Worm (Caenorhabditis elegans): ENCODE results near the gene plc-3.
A peak's percentile ranks its signal among the peaks of the same experiment; 100 is the strongest.

The plc-3 gene

ce11 chrII:10222577-10222976 lies at the start of gene plc-3:
TSS of gene plc-3 (plus strand) at chrII:10222877.
- no peak for TF ChIP-seq pha-4 (tag; optimal IDR thresholded peaks at IDR 0.05)
- no peak for TF ChIP-seq aptf-2 (GFP tag; conservative IDR thresholded peaks at IDR 0.05)
- no peak for TF ChIP-seq F57A8.1 (GFP tag; optimal IDR thresholded peaks at IDR 0.05)
- TF ChIP-seq lag-1 (GFP tag; IDR thresholded peaks at IDR 0.05), result no peak
- no peak for TF ChIP-seq rec-8 (tag; optimal IDR thresholded peaks at IDR 0.05)
- TF ChIP-seq lin-54 (GFP tag; optimal IDR thresholded peaks at IDR 0.05), result no peak
- TF ChIP-seq rpc-1 (optimal IDR thresholded peaks at IDR 0.05), result no peak
- TF ChIP-seq rpc-1 (tag; optimal IDR thresholded peaks at IDR 0.05), result no peak
- no peak for TF ChIP-seq C06A6.2 (GFP tag; conservative IDR thresholded peaks at IDR 0.05)
- TF ChIP-seq repo-1 (tag; optimal IDR thresholded peaks at IDR 0.05), result no peak
- TF ChIP-seq let-607 (tag; optimal IDR thresholded peaks at IDR 0.05), result no peak
- TF ChIP-seq zfh-2 (GFP tag; conservative IDR thresholded peaks at IDR 0.05), result no peak
- no peak for TF ChIP-seq ztf-28 (GFP tag; IDR thresholded peaks at IDR 0.05)
- TF ChIP-seq F52B5.7 (tag; optimal IDR thresholded peaks at IDR 0.05), result no peak
- no peak for TF ChIP-seq lsl-1 (GFP tag; optimal IDR thresholded peaks at IDR 0.05)
- TF ChIP-seq mxl-1 (tag; optimal IDR thresholded peaks at IDR 0.05), result no peak
- TF ChIP-seq Y53G8AR.9 (GFP tag; conservative IDR thresholded peaks at IDR 0.05), result no peak
- TF ChIP-seq snpc-3.4 (tag; optimal IDR thresholded peaks at IDR 0.05), result no peak
- no peak for TF ChIP-seq ceh-58 (GFP tag; IDR thresholded peaks at IDR 0.05)
- no peak for TF ChIP-seq dox-1 (GFP tag; IDR thresholded peaks at IDR 0.05)
- no peak for TF ChIP-seq Y79H2A.3 (GFP tag; conservative IDR thresholded peaks at IDR 0.05)

DNA sequence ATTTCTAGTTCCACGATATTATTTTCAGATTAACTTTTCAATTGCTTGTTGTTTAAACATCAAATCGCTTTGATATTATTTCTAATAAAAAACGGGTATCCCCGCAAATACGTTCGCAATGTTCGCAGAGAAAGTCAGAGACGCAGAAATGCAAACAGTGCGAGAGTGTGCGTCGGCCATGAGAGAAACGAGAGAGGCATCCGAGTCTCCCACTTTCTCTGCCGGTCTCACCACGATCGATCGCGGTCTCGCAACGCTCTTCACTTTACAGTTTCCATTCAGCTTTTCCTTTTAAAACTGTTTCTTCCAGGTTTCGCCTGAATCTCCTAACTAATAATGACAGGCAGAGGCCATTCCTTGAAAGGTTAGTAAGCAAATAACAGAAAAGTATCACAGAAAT lies 48.3 kb upstream of the plc-3 start, which contains the start of gene F33H1.4:
Gene F33H1.4 (plus strand): TSS at position 311 of the 400 bp plus-strand sequence.
- TF ChIP-seq xnd-1 (tag; optimal IDR thresholded peaks at IDR 0.05), result no peak
- no peak for TF ChIP-seq mel-28 (tag; optimal IDR thresholded peaks at IDR 0.05; ENCODE audit: borderline replicate concordance)
- no peak for TF ChIP-seq lsy-27 (tag; optimal IDR thresholded peaks at IDR 0.05; ENCODE audit: borderline replicate concordance, insufficient read depth)
- no peak for TF ChIP-seq ceh-40 (GFP tag; IDR thresholded peaks at IDR 0.05)
- TF ChIP-seq unc-62 (GFP tag; optimal IDR thresholded peaks at IDR 0.05), result no peak
- no peak for TF ChIP-seq attf-6 (GFP tag; IDR thresholded peaks at IDR 0.05)
- no peak for TF ChIP-seq ztf-18 (tag; optimal IDR thresholded peaks at IDR 0.05)
- TF ChIP-seq ekl-4 (GFP tag; IDR thresholded peaks at IDR 0.05), result peak; percentile 62; the same call in 1 of the 2 replicates
- no peak for TF ChIP-seq ceh-58 (GFP tag; IDR thresholded peaks at IDR 0.05)
- no peak for TF ChIP-seq nhr-120 (GFP tag; IDR thresholded peaks at IDR 0.05)
- no peak for TF ChIP-seq hsf-1 (GFP tag; IDR thresholded peaks at IDR 0.05)
- TF ChIP-seq sea-2 (GFP tag; IDR thresholded peaks at IDR 0.05), result no peak
- no peak for TF ChIP-seq hrde-1 (tag; optimal IDR thresholded peaks at IDR 0.05; ENCODE audit: borderline replicate concordance)
- TF ChIP-seq snpc-3.4 (tag; optimal IDR thresholded peaks at IDR 0.05), result peak; percentile 8
- no peak for TF ChIP-seq tbx-9 (tag; optimal IDR thresholded peaks at IDR 0.05; ENCODE audit: borderline replicate concordance)
- TF ChIP-seq F57C9.4 (tag; optimal IDR thresholded peaks at IDR 0.05), result no peak
- peak; percentile 57 for TF ChIP-seq madf-6 (GFP tag; IDR thresholded peaks at IDR 0.05)
- no peak for TF ChIP-seq pha-4 (tag; optimal IDR thresholded peaks at IDR 0.05)
- TF ChIP-seq F33H1.4 (GFP tag; IDR thresholded peaks at IDR 0.05), result peak; percentile 80
- TF ChIP-seq pbrm-1 (GFP tag; IDR thresholded peaks at IDR 0.05), result peak; percentile 44; the same call in 1 of the 2 replicates
- no peak for TF ChIP-seq akir-1 (GFP tag; optimal IDR thresholded peaks at IDR 0.05)
- TF ChIP-seq F49E8.2 (tag; optimal IDR thresholded peaks at IDR 0.05; ENCODE audit: insufficient read depth), result peak; percentile 60
- TF ChIP-seq ets-4 (GFP tag; optimal IDR thresholded peaks at IDR 0.05), result no peak
- TF ChIP-seq ama-1 (optimal IDR thresholded peaks at IDR 0.05), result no peak
- TF ChIP-seq ama-1 (GFP tag; optimal IDR thresholded peaks at IDR 0.05), result no peak
- TF ChIP-seq mes-4 (tag; optimal IDR thresholded peaks at IDR 0.05), result no peak
- TF ChIP-seq ceh-91 (GFP tag; IDR thresholded peaks at IDR 0.05), result no peak
- TF ChIP-seq Y95B8A.8 (GFP tag; IDR thresholded peaks at IDR 0.05), result 0 out of 2 replicates have a peak, but pooled peaks have one; percentile 41
- TF ChIP-seq madf-3 (GFP tag; IDR thresholded peaks at IDR 0.05), result peak; percentile 91
- no peak for TF ChIP-seq lin-40 (tag; optimal IDR thresholded peaks at IDR 0.05)
- TF ChIP-seq unc-130 (GFP tag; optimal IDR thresholded peaks at IDR 0.05), result peak; percentile 31
